Worm (Caenorhabditis elegans) whole organism, L4/young adult: ENCODE results near the gene F21A3.4.

ENCODE experiments used
- W03F9.2 ChIP-seq: fragments of 150-350 bp; optimal IDR thresholded peaks from 2 replicates; lab custom pipeline; 2014; ENCODE audit warnings: missing biosample characterization, missing genetic modification characterization
- dao-5 ChIP-seq: sonication (generic microtip); optimal IDR thresholded peaks from 2 replicates; lab custom pipeline; 2016; ENCODE audit warnings: missing genotype, missing genetic modification characterization, moderate library complexity, missing compliant biosample characterization
- him-1 ChIP-seq: sonication (generic microtip); optimal IDR thresholded peaks from 2 replicates; lab custom pipeline; 2016; ENCODE audit warnings: missing genotype, missing genetic modification reagents, missing genetic modification characterization, missing compliant biosample characterization

ce11 chrV:15559729-15560128, 23.3 kb downstream of the F21A3.4 start:
- TF ChIP-seq dao-5 (tag; lab: Kevin White, UChicago): no peak
- TF ChIP-seq him-1 (tag; lab: Kevin White, UChicago): no peak
- TF ChIP-seq W03F9.2 (tag; lab: Kevin White, UChicago): no peak
